Fruit fly (Drosophila melanogaster): Measurements from ENCODE around the gene eys.

The eys gene

dm6 chr2L:2286773-2287172 is 24.7 kb upstream of the eys start, which contains the start of gene CG31681:
TSS of gene CG31681 (minus strand) at chr2L:2286873.
- no peak for TF ChIP-seq sv (GFP tag; optimal IDR thresholded peaks at IDR 0.05)
- TF ChIP-seq rgr (GFP tag; optimal IDR thresholded peaks at IDR 0.05): no peak
- no peak for TF ChIP-seq fru (GFP tag; optimal IDR thresholded peaks at IDR 0.05)
- no peak for TF ChIP-seq Hnf4 (GFP tag; optimal IDR thresholded peaks at IDR 0.05)
- TF ChIP-seq psq (GFP tag; optimal IDR thresholded peaks at IDR 0.05): no peak
- TF ChIP-seq Rel (GFP tag; optimal IDR thresholded peaks at IDR 0.05): no peak
- TF ChIP-seq Rel (tag; optimal IDR thresholded peaks at IDR 0.05): no peak
- TF ChIP-seq N (GFP tag; optimal IDR thresholded peaks at IDR 0.05): no peak

dm6 chr2L:2287807-2288206 is 23.7 kb upstream of the eys start, which contains the start of gene CG42658:
TSS of gene CG42658 (minus strand) at chr2L:2287907.
- TF ChIP-seq brk (GFP tag; optimal IDR thresholded peaks at IDR 0.05) (no peak), Hr83 (GFP tag; optimal IDR thresholded peaks at IDR 0.05; ENCODE audit: poor library complexity, severe bottlenecking) (no peak), br (GFP tag; optimal IDR thresholded peaks at IDR 0.05) (no peak), ey (GFP tag; optimal IDR thresholded peaks at IDR 0.05) (no peak), psq (GFP tag; optimal IDR thresholded peaks at IDR 0.05) (no peak), N (GFP tag; optimal IDR thresholded peaks at IDR 0.05) (no peak), sv (GFP tag; optimal IDR thresholded peaks at IDR 0.05) (no peak)

dm6 chr2L:2289316-2289715 is 22.2 kb upstream of the eys start, which contains the start of gene CG17237:
TSS of gene CG17237 (minus strand) at chr2L:2289416.
- TF ChIP-seq jim (GFP tag; optimal IDR thresholded peaks at IDR 0.05): no peak

- TF ChIP-seq jim (GFP tag; optimal IDR thresholded peaks at IDR 0.05) (no peak), dsf (GFP tag; optimal IDR thresholded peaks at IDR 0.05; ENCODE audit: borderline replicate concordance) (no peak), rgr (GFP tag; optimal IDR thresholded peaks at IDR 0.05) (no peak)
Observed at dm6 chr2L:2290638-2291037, 20.8 kb upstream of the eys start, which contains the start of gene robl22E. TSS of gene robl22E (minus strand) at chr2L:2290738.

- TF ChIP-seq dmrt93B (GFP tag; optimal IDR thresholded peaks at IDR 0.05): no peak
- TF ChIP-seq usp (GFP tag; optimal IDR thresholded peaks at IDR 0.05): no peak
- TF ChIP-seq Hr83 (GFP tag; optimal IDR thresholded peaks at IDR 0.05; ENCODE audit: poor library complexity, severe bottlenecking): no peak
- TF ChIP-seq OdsH (GFP tag; optimal IDR thresholded peaks at IDR 0.05): no peak
- TF ChIP-seq h (GFP tag; optimal IDR thresholded peaks at IDR 0.05): no peak
Observed at dm6 chr2L:2299803-2300202, 11.7 kb upstream of the eys start, which contains the start of gene CG31949. TSS of gene CG31949 (plus strand) at chr2L:2300103.

- TF ChIP-seq sage (GFP tag; optimal IDR thresholded peaks at IDR 0.05) (no peak), br (GFP tag; optimal IDR thresholded peaks at IDR 0.05) (no peak), Hr83 (GFP tag; optimal IDR thresholded peaks at IDR 0.05; ENCODE audit: poor library complexity, severe bottlenecking) (no peak), sv (GFP tag; optimal IDR thresholded peaks at IDR 0.05) (no peak), woc (GFP tag; optimal IDR thresholded peaks at IDR 0.05) (no peak), Sp1 (GFP tag; optimal IDR thresholded peaks at IDR 0.05) (no peak), CrebA (GFP tag; optimal IDR thresholded peaks at IDR 0.05; ENCODE audit: borderline replicate concordance) (no peak), Myc (optimal IDR thresholded peaks at IDR 0.05) (no peak), dmrt93B (GFP tag; optimal IDR thresholded peaks at IDR 0.05) (no peak)
Observed at dm6 chr2L:2307648-2308047, 3.8 kb upstream of the eys start, which contains the start of gene CG16995. TSS of gene CG16995 (plus strand) at chr2L:2307948.

- TF ChIP-seq Hnf4 (GFP tag; optimal IDR thresholded peaks at IDR 0.05): no peak
- no peak for TF ChIP-seq woc (GFP tag; optimal IDR thresholded peaks at IDR 0.05)
- TF ChIP-seq Myc (optimal IDR thresholded peaks at IDR 0.05): no peak
Observed at dm6 chr2L:2314165-2314564, 2.7 kb downstream of the eys start.

- no peak for TF ChIP-seq psq (GFP tag; optimal IDR thresholded peaks at IDR 0.05)
- no peak for TF ChIP-seq Mio (GFP tag; optimal IDR thresholded peaks at IDR 0.05)
- no peak for TF ChIP-seq sv (GFP tag; optimal IDR thresholded peaks at IDR 0.05)
- no peak for TF ChIP-seq h (GFP tag; optimal IDR thresholded peaks at IDR 0.05)
- no peak for TF ChIP-seq ey (GFP tag; optimal IDR thresholded peaks at IDR 0.05)
- no peak for TF ChIP-seq sage (GFP tag; optimal IDR thresholded peaks at IDR 0.05)
- TF ChIP-seq Abd-B (GFP tag; optimal IDR thresholded peaks at IDR 0.05): no peak
- no peak for TF ChIP-seq foxo (GFP tag; optimal IDR thresholded peaks at IDR 0.05)
- no peak for TF ChIP-seq Myc (optimal IDR thresholded peaks at IDR 0.05)
- TF ChIP-seq CrebA (GFP tag; optimal IDR thresholded peaks at IDR 0.05; ENCODE audit: borderline replicate concordance): no peak
- TF ChIP-seq dsf (GFP tag; optimal IDR thresholded peaks at IDR 0.05; ENCODE audit: borderline replicate concordance): no peak
- no peak for TF ChIP-seq lola (GFP tag; optimal IDR thresholded peaks at IDR 0.05)
- TF ChIP-seq br (GFP tag; optimal IDR thresholded peaks at IDR 0.05): no peak
- no peak for TF ChIP-seq Hr83 (GFP tag; optimal IDR thresholded peaks at IDR 0.05; ENCODE audit: poor library complexity, severe bottlenecking)
- no peak for TF ChIP-seq tai (GFP tag; optimal IDR thresholded peaks at IDR 0.05)
Observed at dm6 chr2L:2348479-2348878, 37.0 kb downstream of the eys start.
